Worm (Caenorhabditis elegans): ENCODE measurements around the gene Y59C2A.2.

Gene Y59C2A.2

DNA sequence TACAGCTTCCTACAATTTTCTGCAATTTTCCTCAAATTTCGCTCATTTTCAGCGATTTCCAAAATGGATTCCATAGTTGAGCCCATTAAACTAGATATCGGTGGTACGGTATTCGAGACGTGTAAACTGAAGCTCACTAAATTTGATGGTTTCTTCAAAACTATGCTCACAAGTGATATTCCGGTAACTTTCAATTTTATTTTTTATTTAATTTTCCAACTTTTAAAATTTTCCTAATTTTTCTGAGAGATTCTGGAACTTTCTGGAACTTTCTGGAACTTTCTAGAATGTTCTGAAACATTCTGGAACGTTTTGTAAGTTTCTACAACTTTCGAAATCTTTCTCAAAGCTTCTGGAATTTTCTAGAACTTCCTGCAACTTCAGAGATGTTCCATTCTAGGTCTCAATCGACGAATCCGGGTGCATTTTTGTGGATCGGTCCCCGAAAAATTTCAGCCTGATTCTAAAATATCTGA lies 57.0 kb downstream of the Y59C2A.2 start, which contains the start of gene C40A11.2:
TSS of gene C40A11.2 (plus strand) at position 51 of the 476 bp plus-strand sequence.
- TF ChIP-seq nhr-237 (tag; optimal IDR thresholded peaks at IDR 0.05) = no peak
- no peak for TF ChIP-seq efl-1 (optimal IDR thresholded peaks at IDR 0.05)
- TF ChIP-seq efl-1 (GFP tag; optimal IDR thresholded peaks at IDR 0.05 in 1 of 2) = peak in 1 of 2 experiments; percentile 5
- no peak for TF ChIP-seq jun-1 (tag; optimal IDR thresholded peaks at IDR 0.05)

ce11 chrII:2145566-2145965 lies 58.4 kb downstream of the Y59C2A.2 start, which contains the start of gene C40A11.6:
Gene C40A11.6 (minus strand): TSS chrII:2145666.
- TF ChIP-seq lin-13 (GFP tag; optimal IDR thresholded peaks at IDR 0.05) (no peak), elt-2 (tag; optimal IDR thresholded peaks at IDR 0.05) (no peak), lsy-2 (tag; optimal IDR thresholded peaks at IDR 0.05) (no peak), fos-1 (tag; optimal IDR thresholded peaks at IDR 0.05) (no peak), dsc-1 (tag; optimal IDR thresholded peaks at IDR 0.05) (no peak), hlh-17 (GFP tag; optimal IDR thresholded peaks at IDR 0.05; ENCODE audit: borderline replicate concordance) (no peak), swsn-7 (tag; optimal IDR thresholded peaks at IDR 0.05) (no peak), pag-3 (tag; optimal IDR thresholded peaks at IDR 0.05; ENCODE audit: borderline replicate concordance, insufficient read depth) (no peak)

Data from whole organism, L1 larva.